Worm (Caenorhabditis elegans) whole organism, L1 larva: Measurements from ENCODE around the gene M01B2.10.

Experiments
- nhr-28 ChIP-seq: fragments of 150-350 bp; optimal IDR thresholded peaks from 2 replicates; lab custom pipeline; 2014; ENCODE audit warnings: missing biosample characterization, missing genetic modification characterization
- snu-23 ChIP-seq: sonication (generic microtip); optimal IDR thresholded peaks from 2 replicates; lab custom pipeline; 2016; ENCODE audit warnings: missing genetic modification characterization, missing compliant biosample characterization

ce11 chrV:15298597-15298996 lies 36.4 kb upstream of the M01B2.10 start, which contains the start of gene cpr-3:
- no peak for TF ChIP-seq nhr-28 (tag; lab: Kevin White, UChicago)
- no peak for TF ChIP-seq snu-23 (GFP tag; lab: Kevin White, UChicago)
